Worm (Caenorhabditis elegans) whole organism, L3 larva: ENCODE measurements around the gene C47G2.4.

Experiments used
- aly-2 ChIP-seq: fragments of 150-350 bp; optimal IDR thresholded peaks from 2 replicates; lab custom pipeline; 2014; ENCODE audit warnings: missing biosample characterization, missing genetic modification characterization
- ama-1 ChIP-seq: fragments of 150-350 bp; optimal IDR thresholded peaks from 2 replicates; lab custom pipeline; 2018
- daf-12 ChIP-seq: fragments of 150-350 bp; optimal IDR thresholded peaks from 2 replicates; lab custom pipeline; 2014; ENCODE audit warnings: missing biosample characterization, missing genetic modification reagents, missing genetic modification characterization
- fos-1 ChIP-seq: fragments of 150-350 bp; optimal IDR thresholded peaks from 2 replicates; lab custom pipeline; 2014; ENCODE audit warnings: missing biosample characterization, missing genetic modification characterization
- nhr-11 ChIP-seq: fragments of 150-350 bp; optimal IDR thresholded peaks from 2 replicates; lab custom pipeline; 2014; ENCODE audit warnings: missing biosample characterization, missing genetic modification characterization
- nhr-76 ChIP-seq: fragments of 150-350 bp; sonication (generic microtip); optimal IDR thresholded peaks from 5 replicates; lab custom pipeline; 2014; ENCODE audit warnings: missing biosample characterization, missing genetic modification characterization
- snpc-4 ChIP-seq: fragments of 150-350 bp; optimal IDR thresholded peaks from 2 replicates; lab custom pipeline; 2014; ENCODE audit warnings: missing biosample characterization, missing genetic modification characterization
- ztf-4 ChIP-seq: fragments of 150-350 bp; optimal IDR thresholded peaks from 2 replicates; lab custom pipeline; 2014; ENCODE audit warnings: missing biosample characterization, missing genetic modification characterization

- TF ChIP-seq ztf-4 (no peak), fos-1 (tag; lab: Kevin White, UChicago) (no peak), nhr-76 (tag; lab: Kevin White, UChicago) (no peak), nhr-11 (tag; lab: Kevin White, UChicago) (no peak), daf-12 (tag; lab: Kevin White, UChicago) (no peak), aly-2 (tag; lab: Kevin White, UChicago) (no peak), snpc-4 (tag; lab: Kevin White, UChicago) (no peak), ama-1 (no peak)
These were observed 14.5 kb upstream of the C47G2.4 start for ce11 chrII:11307953-11308352.
